Worm (Caenorhabditis elegans) whole organism, young adult: ENCODE measurements around the gene cyb-1.

Source experiments
- B0019.2 ChIP-seq: fragments of 200-800 bp; sonication (Bioruptor generic); conservative IDR thresholded peaks from 2 replicates; pipeline ENCODE4 v1.3.6; 2022; ENCODE audit warnings: missing genetic modification reagents, missing genetic modification characterization, missing compliant biosample characterization
- ama-1 ChIP-seq, 3 experiments: fragments of 150-350 bp in 1 of 3; sonication (generic microtip) in 2 of 3; optimal IDR thresholded peaks; 2 replicates each; lab custom pipeline; 2014 to 2018; ENCODE audit warnings: missing biosample characterization in 2 of 3, missing genetic modification characterization in 2 of 3, missing genetic modification reagents in 2 of 3
- dpl-1 ChIP-seq: fragments of 150-350 bp; optimal IDR thresholded peaks from 2 replicates; lab custom pipeline; 2014; ENCODE audit warnings: missing biosample characterization, missing genetic modification reagents, missing genetic modification characterization
- ekl-4 ChIP-seq: fragments of 200-800 bp; sonication (Bioruptor generic); IDR thresholded peaks from 2 replicates; pipeline ENCODE4 v1.3.6; 2022; ENCODE audit warnings: missing genetic modification reagents, missing genetic modification characterization, missing compliant biosample characterization
- snpc-4 ChIP-seq, 5 experiments: fragments of 150-350 bp in 1 of 5; sonication (generic microtip) in 4 of 5; optimal IDR thresholded peaks; 2 replicates each; lab custom pipeline; 2014 to 2018; ENCODE audit warnings: missing genetic modification characterization in 5 of 5, missing biosample characterization in 3 of 5, antibody characterized with exemption in 2 of 5, mild to moderate bottlenecking in 2 of 5, missing compliant biosample characterization in 2 of 5, missing genotype in 2 of 5, moderate library complexity in 2 of 5, missing genetic modification reagents in 1 of 5
- zfh-2 ChIP-seq: fragments of 200-800 bp; sonication (Bioruptor generic); conservative IDR thresholded peaks from 2 replicates; pipeline ENCODE4 v1.3.6; 2022; ENCODE audit warnings: missing genetic modification reagents, missing genetic modification characterization, missing compliant biosample characterization
- ztf-28 ChIP-seq: fragments of 200-800 bp; sonication (Bioruptor generic); IDR thresholded peaks from 2 replicates; pipeline ENCODE4 v1.3.6; 2022; ENCODE audit warnings: missing genetic modification reagents, missing genetic modification characterization, missing compliant biosample characterization

- TF ChIP-seq ztf-28 (GFP tag; lab: Robert Waterston, UW) (no peak), zfh-2 (GFP tag; lab: Robert Waterston, UW) (no peak), dpl-1 (GFP tag; lab: Kevin White, UChicago) (no peak), snpc-4 (GFP tag; optimal IDR thresholded peaks at IDR 0.05; lab: Kevin White, UChicago) (no peak), snpc-4 (tag; optimal IDR thresholded peaks at IDR 0.05; lab: Kevin White, UChicago) (no peak), ama-1 (optimal IDR thresholded peaks at IDR 0.05; lab: Kevin White, UChicago) (no peak), ama-1 (GFP tag; optimal IDR thresholded peaks at IDR 0.05; lab: Kevin White, UChicago) (no peak), ekl-4 (GFP tag; lab: Robert Waterston, UW) (no peak), B0019.2 (no peak)
Observed at ce11 chrIV:10714594-10714993, 20.4 kb upstream of the cyb-1 start.
